Worm (Caenorhabditis elegans): Measurements from ENCODE around the gene Y51A2B.5.

DNA sequence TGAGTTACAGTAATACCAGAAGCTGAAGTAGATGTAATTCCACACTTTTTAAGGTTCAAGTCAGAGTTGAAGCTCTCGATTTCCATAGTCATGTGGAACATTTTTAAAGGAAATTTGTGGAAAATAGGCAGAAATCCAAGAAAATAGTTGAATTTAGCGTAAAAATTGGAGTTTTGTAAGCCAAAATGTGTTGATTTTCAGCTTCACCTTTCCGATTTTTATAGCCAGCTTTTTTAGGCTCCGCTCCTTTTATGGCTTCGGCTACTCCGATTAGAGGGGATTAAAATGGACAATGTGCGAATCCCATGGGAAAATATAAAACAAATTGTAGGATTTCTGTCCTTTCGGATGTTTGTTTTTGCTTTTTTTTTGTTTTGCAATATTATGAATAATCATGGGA lies 20.8 kb upstream of the Y51A2B.5 start, which contains the start of gene C08E8.6:
- TF ChIP-seq him-1 (tag; optimal IDR thresholded peaks at IDR 0.05): no peak
- TF ChIP-seq dao-5 (tag; optimal IDR thresholded peaks at IDR 0.05): no peak
